Worm (Caenorhabditis elegans): ENCODE data around the gene sup-37.

Gene sup-37

DNA sequence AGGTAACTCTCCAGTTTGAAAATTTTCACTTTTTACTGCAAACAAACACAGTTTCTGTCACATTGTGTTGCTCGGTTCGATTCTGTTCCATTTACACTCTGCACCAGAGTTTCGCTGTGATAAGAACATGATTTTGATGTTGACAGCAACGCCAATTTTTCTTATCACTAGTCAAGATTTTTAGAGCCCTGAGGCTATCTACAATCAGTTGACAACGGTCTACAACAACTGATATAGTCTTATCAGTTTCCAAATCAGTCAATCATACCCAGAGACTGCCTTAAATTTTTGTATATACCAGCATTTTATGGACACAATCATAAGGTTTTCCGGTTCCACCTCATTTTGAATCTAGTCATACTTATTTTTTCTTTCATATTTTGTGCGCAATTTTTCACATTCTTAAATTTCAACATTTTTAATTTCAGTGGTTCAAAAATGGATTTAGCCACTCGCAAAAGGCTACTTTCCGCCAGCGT lies 17.8 kb upstream of the sup-37 start, which contains the start of gene B0507.3 (continued):
- TF ChIP-seq aha-1 (tag; optimal IDR thresholded peaks at IDR 0.05) (no peak), ztf-11 (tag; optimal IDR thresholded peaks at IDR 0.05) (no peak), nhr-28 (tag; optimal IDR thresholded peaks at IDR 0.05) (no peak), ztf-4 (tag; optimal IDR thresholded peaks at IDR 0.05) (no peak), unc-30 (tag; optimal IDR thresholded peaks at IDR 0.05) (no peak), ceh-63 (GFP tag; optimal IDR thresholded peaks at IDR 0.05) (no peak), ama-1 (optimal IDR thresholded peaks at IDR 0.05) (no peak), irx-1 (tag; optimal IDR thresholded peaks at IDR 0.05) (no peak), C04F5.9 (tag; optimal IDR thresholded peaks at IDR 0.05) (no peak), fkh-4 (tag; optimal IDR thresholded peaks at IDR 0.05; ENCODE audit: borderline replicate concordance) (no peak), vab-15 (tag; optimal IDR thresholded peaks at IDR 0.05) (no peak), pqm-1 (tag; optimal IDR thresholded peaks at IDR 0.05) (peak; percentile 96), nhr-20 (tag; optimal IDR thresholded peaks at IDR 0.05) (peak; percentile 15), nhr-76 (tag; optimal IDR thresholded peaks at IDR 0.05) (no peak)

DNA sequence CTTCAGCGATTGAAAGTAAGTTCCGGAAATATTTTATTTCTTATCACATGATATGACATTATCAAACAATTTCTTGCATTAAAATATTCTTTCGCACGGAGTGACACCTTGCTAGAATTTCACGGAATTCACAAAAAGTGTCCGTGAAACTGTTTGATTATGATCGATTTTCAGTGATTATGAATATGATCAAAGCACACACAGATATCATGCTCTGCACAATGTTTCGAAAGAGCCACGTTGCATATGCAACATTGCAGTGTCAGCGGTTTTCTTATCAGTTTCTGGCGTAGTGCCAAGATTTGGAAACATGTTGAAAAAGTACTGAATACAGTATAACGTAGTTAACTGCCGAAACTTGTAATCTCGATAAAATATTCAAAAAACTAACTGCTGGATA lies 17.2 kb upstream of the sup-37 start:
- TF ChIP-seq grh-1 (GFP tag; IDR thresholded peaks at IDR 0.05) = no peak
- peak; percentile 32 for TF ChIP-seq jun-1 (tag; optimal IDR thresholded peaks at IDR 0.05)
- no peak for TF ChIP-seq nhr-47 (tag; optimal IDR thresholded peaks at IDR 0.05)
- peak; percentile 39 for TF ChIP-seq nhr-71 (tag; optimal IDR thresholded peaks at IDR 0.05)
- TF ChIP-seq tlp-1 (tag; optimal IDR thresholded peaks at IDR 0.05) = peak; percentile 15
- peak; percentile 44 for TF ChIP-seq nhr-20 (tag; optimal IDR thresholded peaks at IDR 0.05)
- TF ChIP-seq lin-35 (GFP tag; optimal IDR thresholded peaks at IDR 0.05) = peak in 1 of 2 experiments; percentile 42
- peak in 1 of 2 experiments; percentile 4 for TF ChIP-seq mdl-1 (tag; optimal IDR thresholded peaks at IDR 0.05)
- TF ChIP-seq elt-2 (tag; optimal IDR thresholded peaks at IDR 0.05) = peak; percentile 99

DNA sequence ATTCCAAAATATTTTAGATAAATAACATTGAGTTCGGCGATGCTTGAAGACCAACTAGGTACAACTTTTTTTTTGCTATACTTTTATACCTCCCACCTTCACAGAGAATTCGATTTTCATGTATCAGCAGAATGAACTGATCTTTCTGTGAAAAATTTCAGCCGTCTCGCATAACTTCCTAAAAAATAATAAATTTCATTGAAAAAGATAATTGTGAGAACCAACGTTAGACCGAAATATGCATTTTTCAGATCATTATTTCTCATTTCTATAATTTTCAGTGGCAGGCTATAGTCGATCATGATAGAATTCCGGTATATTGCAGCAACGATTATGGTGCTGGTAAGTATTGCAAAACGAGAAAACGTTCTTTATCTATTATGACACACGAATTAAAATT lies 14.7 kb upstream of the sup-37 start, which contains the start of gene srx-115:
TSS of gene srx-115 (plus strand) at position 301 of the 400 bp plus-strand sequence.
- no peak for TF ChIP-seq dsc-1 (tag; optimal IDR thresholded peaks at IDR 0.05)
- TF ChIP-seq ceh-8 (GFP tag; optimal IDR thresholded peaks at IDR 0.05) = no peak

DNA sequence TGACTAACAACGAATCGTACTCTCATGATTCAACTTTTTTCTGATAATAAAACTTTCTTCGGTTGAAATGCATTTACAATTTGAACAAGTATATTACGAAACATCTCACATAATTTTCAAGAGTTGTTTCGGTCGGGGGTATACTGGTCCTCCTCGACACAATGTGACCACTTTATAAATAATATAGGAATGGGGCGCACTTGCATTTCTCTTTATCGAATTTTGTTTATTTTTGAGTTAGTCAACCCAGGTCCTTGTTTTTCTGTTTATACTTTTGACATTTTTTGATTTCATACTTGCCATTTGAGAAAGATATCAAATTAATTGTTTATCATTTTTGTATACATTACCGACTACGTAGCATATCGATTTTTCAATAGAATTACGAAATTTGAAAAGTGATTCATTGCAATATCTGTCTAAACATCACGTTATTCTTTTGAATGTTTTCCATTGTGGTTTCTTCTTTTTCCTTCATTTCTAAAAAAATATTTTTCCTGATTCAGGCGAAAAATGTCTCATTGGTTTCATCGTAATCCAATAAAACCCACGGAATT lies 12.4 kb upstream of the sup-37 start, which contains the start of gene B0507.2:
TSS of gene B0507.2 (plus strand) at position 507 of the 557 bp plus-strand sequence.
- no peak for TF ChIP-seq fkh-10 (GFP tag; optimal IDR thresholded peaks at IDR 0.05)
- no peak for TF ChIP-seq ztf-4 (tag; optimal IDR thresholded peaks at IDR 0.05)
- no peak for TF ChIP-seq aly-2 (tag; optimal IDR thresholded peaks at IDR 0.05)
- peak in 1 of 3 experiments; percentile 16 for TF ChIP-seq ceh-82 (tag; optimal IDR thresholded peaks at IDR 0.05)
- TF ChIP-seq hlh-4 (tag; optimal IDR thresholded peaks at IDR 0.05) = no peak
- no peak for TF ChIP-seq unc-62 (GFP tag; optimal IDR thresholded peaks at IDR 0.05)
- TF ChIP-seq lin-13 (GFP tag; optimal IDR thresholded peaks at IDR 0.05) = no peak
- TF ChIP-seq lin-15B (tag; optimal IDR thresholded peaks at IDR 0.05) = no peak
- TF ChIP-seq F16B12.6 (tag; optimal IDR thresholded peaks at IDR 0.05) = no peak
- no peak for TF ChIP-seq unc-130 (tag; optimal IDR thresholded peaks at IDR 0.05)
- TF ChIP-seq tbx-2 (tag; optimal IDR thresholded peaks at IDR 0.05) = no peak
- peak; percentile 1 for TF ChIP-seq nhr-71 (tag; optimal IDR thresholded peaks at IDR 0.05)
- TF ChIP-seq efl-1 (optimal IDR thresholded peaks at IDR 0.05) = peak in 1 of 2 experiments; percentile 7
- no peak for TF ChIP-seq efl-1 (GFP tag; optimal IDR thresholded peaks at IDR 0.05 in 1 of 2)
- no peak for TF ChIP-seq sup-37 (GFP tag; optimal IDR thresholded peaks at IDR 0.05)
- no peak for TF ChIP-seq mef-2 (tag; optimal IDR thresholded peaks at IDR 0.05)
- no peak for TF ChIP-seq elt-3 (tag; optimal IDR thresholded peaks at IDR 0.05)
- no peak for TF ChIP-seq nhr-19 (GFP tag; conservative IDR thresholded peaks at IDR 0.05)
- TF ChIP-seq C04F5.9 (tag; optimal IDR thresholded peaks at IDR 0.05) = no peak
- TF ChIP-seq fos-1 (tag; optimal IDR thresholded peaks at IDR 0.05) = no peak
- TF ChIP-seq C34B4.2 (tag; optimal IDR thresholded peaks at IDR 0.05) = no peak
- TF ChIP-seq fkh-4 (tag; optimal IDR thresholded peaks at IDR 0.05; ENCODE audit: borderline replicate concordance) = no peak
- TF ChIP-seq lir-3 (tag; optimal IDR thresholded peaks at IDR 0.05; ENCODE audit: poor library complexity) = no peak
- TF ChIP-seq rnt-1 (tag; optimal IDR thresholded peaks at IDR 0.05) = no peak
- TF ChIP-seq ceh-88 (GFP tag; IDR thresholded peaks at IDR 0.05) = no peak
- TF ChIP-seq mep-1 (tag; optimal IDR thresholded peaks at IDR 0.05) = no peak
- TF ChIP-seq mab-9 (GFP tag; IDR thresholded peaks at IDR 0.05) = no peak
- no peak for TF ChIP-seq nhr-47 (tag; optimal IDR thresholded peaks at IDR 0.05)
- TF ChIP-seq snu-23 (GFP tag; optimal IDR thresholded peaks at IDR 0.05) = peak; percentile 1
- TF ChIP-seq lin-35 (GFP tag; optimal IDR thresholded peaks at IDR 0.05) = peak; percentile 16 to 24

Measured in whole organism, L1 larva.